Worm (Caenorhabditis elegans) whole organism, L4/young adult: ENCODE measurements around the gene srx-120.

ENCODE experiments used
- dao-5 ChIP-seq: sonication (generic microtip); optimal IDR thresholded peaks from 2 replicates; lab custom pipeline; 2016; ENCODE audit warnings: missing genotype, missing genetic modification characterization, moderate library complexity, missing compliant biosample characterization
- him-1 ChIP-seq: sonication (generic microtip); optimal IDR thresholded peaks from 2 replicates; lab custom pipeline; 2016; ENCODE audit warnings: missing genotype, missing genetic modification reagents, missing genetic modification characterization, missing compliant biosample characterization

DNA sequence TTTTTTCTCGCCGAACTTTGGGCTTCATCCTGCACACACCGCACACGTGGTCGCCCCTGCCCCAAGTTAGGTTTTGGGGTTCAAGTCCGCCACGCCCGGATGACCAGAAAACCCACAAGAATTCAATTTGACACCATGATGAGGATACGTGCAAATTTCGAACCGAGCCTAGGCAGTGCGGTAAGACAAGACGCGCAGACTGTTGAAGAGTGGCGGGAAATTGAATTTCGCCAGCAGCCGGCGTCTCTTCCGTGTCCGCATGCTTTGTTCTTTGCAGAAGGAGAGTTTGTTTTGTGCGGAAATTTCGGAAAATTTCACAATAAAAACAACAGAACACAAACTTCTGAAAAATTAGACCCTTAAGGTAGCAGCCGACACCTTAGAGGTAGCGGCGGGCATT is 31.1 kb upstream of the srx-120 start:
- no peak for TF ChIP-seq dao-5 (tag; lab: Kevin White, UChicago)
- no peak for TF ChIP-seq him-1 (tag; lab: Kevin White, UChicago)
